Fruit fly (Drosophila melanogaster) whole organism, larva: ENCODE data around the gene CG43924.
"Not testable (repeated sequence)": the region's sequence is repeated elsewhere in the genome, so short reads cannot be mapped to it uniquely, and the experiment has no call there.

Experiments used
- noc ChIP-seq: fragments of 200-800 bp; sonication (Bioruptor generic); optimal IDR thresholded peaks from 3 replicates; lab custom pipeline; 2019; ENCODE audit warnings: missing biosample characterization, mild to moderate bottlenecking, missing genetic modification characterization, moderate library complexity

The CG43924 gene

DNA sequence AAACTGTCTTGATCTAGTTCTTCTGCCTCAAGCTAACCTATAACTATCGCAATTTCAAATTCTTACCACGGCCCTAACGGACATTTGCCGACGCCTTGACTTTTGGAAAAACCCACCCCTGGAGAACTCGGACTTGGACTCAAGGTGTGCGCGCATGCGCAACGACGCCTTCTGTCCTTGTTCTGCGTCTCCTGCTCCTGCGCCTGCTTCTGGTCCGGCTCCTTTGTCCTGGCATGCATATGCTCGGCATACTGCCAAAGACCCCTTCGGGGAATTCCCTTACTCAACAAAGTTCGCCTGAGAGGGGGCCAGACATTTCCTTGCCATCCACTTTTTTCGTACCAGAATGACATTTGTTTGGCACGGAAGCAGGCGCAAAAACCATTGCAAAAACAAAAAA lies 25.0 kb upstream of the CG43924 start:
- TF ChIP-seq noc (tag; lab: Kevin White, UChicago), result no peak

DNA sequence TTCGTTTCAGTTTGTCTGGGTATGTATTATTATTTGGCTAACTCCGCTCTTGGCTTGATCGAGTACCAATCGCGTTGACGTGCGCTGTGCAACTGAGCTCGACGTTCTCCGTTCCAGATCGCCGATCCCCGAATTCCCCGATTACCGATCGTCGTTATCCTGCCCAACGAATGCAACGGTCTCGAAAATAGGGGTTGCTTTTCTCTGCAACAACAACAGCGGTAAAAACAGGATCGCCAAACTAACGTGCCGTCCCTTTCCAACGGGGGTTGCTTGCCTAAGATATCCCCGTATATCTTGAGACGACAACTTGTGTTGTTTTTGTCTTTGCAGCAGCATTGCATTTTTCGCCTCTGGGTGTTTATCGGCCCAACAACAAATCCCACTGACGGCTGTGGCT lies 20.8 kb upstream of the CG43924 start:
- TF ChIP-seq noc (tag; lab: Kevin White, UChicago), result no peak

DNA sequence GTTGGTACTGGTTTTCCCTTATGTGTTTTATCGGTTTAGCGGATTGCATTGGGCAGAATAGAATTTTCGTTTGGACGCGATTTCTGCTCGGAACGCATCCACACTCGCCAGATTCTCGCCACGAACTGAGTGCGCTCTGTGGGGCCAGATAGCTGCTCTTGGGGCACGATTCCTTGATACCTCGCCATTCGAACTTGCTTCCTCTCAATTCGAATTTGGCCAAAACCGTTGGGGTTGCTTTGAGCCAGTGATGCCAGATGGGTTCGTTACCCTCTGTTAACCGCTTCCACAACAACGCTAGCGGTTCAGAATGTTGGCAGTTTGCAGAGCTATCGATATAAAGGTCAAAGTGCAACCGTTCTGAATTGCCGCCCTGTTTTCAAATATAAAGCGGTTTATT lies 7.3 kb upstream of the CG43924 start, which contains the start of gene stol:
stol (minus strand) TSS at position 101 of the 400 bp plus-strand sequence.
- not testable (repeated sequence) for TF ChIP-seq noc (tag; lab: Kevin White, UChicago)

DNA sequence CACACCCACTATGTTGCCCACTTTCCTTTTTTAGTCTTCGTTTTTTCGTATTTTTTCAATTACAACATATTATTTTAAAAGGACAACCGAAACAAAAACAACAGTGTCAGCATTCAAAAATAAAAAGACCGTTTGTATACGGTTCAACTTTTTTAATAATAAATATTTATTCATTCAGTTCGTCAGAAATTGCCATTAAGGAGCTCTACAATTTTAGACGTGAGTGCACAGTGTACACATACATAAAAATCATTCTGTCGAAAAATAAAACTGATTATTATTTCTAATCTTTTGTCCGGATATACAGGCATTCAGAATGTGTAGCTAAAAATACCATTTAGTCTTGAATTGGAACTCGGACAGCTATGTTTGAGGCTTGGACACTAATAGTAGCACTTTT lies 6.0 kb downstream of the CG43924 start, which contains the start of gene CG31827:
CG31827 (plus strand) TSS at position 301 of the 400 bp plus-strand sequence.
- TF ChIP-seq noc (tag; lab: Kevin White, UChicago), result not testable (repeated sequence)

DNA sequence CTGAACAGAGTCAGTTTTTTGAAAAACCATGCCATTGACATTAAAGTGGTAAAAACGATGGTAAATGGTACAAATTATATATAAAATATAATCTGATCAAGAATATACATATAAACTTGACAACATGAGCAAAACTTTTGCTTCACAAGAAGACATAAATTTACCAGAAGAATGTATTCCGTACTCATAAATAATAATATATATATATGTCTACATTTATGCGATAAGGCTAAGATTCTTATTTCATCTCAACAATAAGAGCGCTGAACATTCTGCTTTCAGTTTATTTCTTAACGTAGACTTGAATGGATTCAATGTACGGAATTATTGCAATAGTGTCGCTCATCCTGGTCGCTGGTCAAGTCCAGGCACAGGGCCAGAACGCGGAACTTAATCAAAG lies 15.2 kb downstream of the CG43924 start, which contains the start of gene CG31780:
CG31780 (plus strand) TSS at position 301 of the 400 bp plus-strand sequence.
- not testable (repeated sequence) for TF ChIP-seq noc (tag; lab: Kevin White, UChicago)

DNA sequence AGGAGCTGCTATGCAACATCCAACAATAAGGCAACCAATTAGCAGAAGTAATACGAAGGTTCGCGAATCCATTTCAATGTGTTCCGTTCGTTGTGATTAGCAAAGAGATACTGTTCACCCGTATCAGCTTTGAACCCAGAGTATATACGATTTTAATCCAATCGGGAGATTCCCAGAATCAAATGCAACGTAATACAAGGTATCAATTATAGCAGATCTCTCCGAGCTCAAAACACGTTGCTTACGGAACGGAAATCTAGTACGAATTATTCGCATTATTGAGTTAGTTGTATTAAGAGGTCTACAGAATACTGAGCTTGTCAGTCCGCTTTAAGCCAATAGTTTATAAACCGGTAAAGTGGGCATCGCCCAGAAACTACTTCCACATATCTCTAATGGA lies 16.5 kb downstream of the CG43924 start, which contains the start of gene CG44140:
CG44140 (minus strand) TSS at position 101 of the 400 bp plus-strand sequence.
- not testable (repeated sequence) for TF ChIP-seq noc (tag; lab: Kevin White, UChicago)

DNA sequence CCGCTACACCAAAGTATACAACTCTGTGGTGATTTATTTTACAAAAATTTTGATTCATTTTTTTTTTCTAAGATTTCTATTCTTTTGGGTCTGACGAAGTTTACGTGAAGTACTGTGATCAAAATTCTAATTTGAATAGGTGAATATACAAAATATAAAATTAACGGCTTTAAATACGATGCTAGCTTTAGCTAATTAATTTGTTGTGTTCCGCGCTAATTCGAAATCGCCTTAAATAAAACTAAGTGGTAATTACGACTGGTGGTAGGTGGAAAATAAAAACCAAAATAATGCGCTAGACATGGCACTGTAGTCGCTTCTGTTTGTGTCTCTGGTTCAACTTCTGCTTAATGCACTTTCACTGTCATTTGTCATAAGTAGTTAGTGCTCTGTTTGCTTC lies 34.9 kb downstream of the CG43924 start, which contains the start of gene CG43923:
CG43923 (minus strand) TSS at position 101 of the 400 bp plus-strand sequence.
- TF ChIP-seq noc (tag; lab: Kevin White, UChicago), result not testable (repeated sequence)

DNA sequence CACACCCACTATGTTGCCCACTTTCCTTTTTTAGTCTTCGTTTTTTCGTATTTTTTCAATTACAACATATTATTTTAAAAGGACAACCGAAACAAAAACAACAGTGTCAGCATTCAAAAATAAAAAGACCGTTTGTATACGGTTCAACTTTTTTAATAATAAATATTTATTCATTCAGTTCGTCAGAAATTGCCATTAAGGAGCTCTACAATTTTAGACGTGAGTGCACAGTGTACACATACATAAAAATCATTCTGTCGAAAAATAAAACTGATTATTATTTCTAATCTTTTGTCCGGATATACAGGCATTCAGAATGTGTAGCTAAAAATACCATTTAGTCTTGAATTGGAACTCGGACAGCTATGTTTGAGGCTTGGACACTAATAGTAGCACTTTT lies 41.0 kb downstream of the CG43924 start, which contains the start of gene CG18478:
CG18478 (plus strand) TSS at position 301 of the 400 bp plus-strand sequence.
- not testable (repeated sequence) for TF ChIP-seq noc (tag; lab: Kevin White, UChicago)

DNA sequence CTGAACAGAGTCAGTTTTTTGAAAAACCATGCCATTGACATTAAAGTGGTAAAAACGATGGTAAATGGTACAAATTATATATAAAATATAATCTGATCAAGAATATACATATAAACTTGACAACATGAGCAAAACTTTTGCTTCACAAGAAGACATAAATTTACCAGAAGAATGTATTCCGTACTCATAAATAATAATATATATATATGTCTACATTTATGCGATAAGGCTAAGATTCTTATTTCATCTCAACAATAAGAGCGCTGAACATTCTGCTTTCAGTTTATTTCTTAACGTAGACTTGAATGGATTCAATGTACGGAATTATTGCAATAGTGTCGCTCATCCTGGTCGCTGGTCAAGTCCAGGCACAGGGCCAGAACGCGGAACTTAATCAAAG lies 50.2 kb downstream of the CG43924 start, which contains the start of gene CG18477:
CG18477 (plus strand) TSS at position 301 of the 400 bp plus-strand sequence.
- TF ChIP-seq noc (tag; lab: Kevin White, UChicago), result not testable (repeated sequence)
